Worm (Caenorhabditis elegans) whole organism, young adult: ENCODE results near the gene ztf-8.

Source experiments
- D2030.7 ChIP-seq: fragments of 200-800 bp; sonication (Bioruptor generic); IDR thresholded peaks from 2 replicates; pipeline ENCODE4 v1.3.6; 2022; ENCODE audit warnings: missing genetic modification reagents, missing genetic modification characterization, missing compliant biosample characterization
- F22D6.2 ChIP-seq: sonication (generic microtip); optimal IDR thresholded peaks from 2 replicates; lab custom pipeline; 2016; ENCODE audit warnings: mild to moderate bottlenecking, missing genetic modification characterization, missing compliant biosample characterization
- F33H1.4 ChIP-seq: fragments of 200-800 bp; sonication (Bioruptor generic); IDR thresholded peaks from 2 replicates; pipeline ENCODE4 v1.3.6; 2022; ENCODE audit warnings: missing genetic modification reagents, missing genetic modification characterization, missing compliant biosample characterization
- F52B5.7 ChIP-seq: sonication (generic microtip); optimal IDR thresholded peaks from 2 replicates; lab custom pipeline; 2016; ENCODE audit warnings: mild to moderate bottlenecking, missing genetic modification characterization, missing compliant biosample characterization
- K11D2.4 ChIP-seq: fragments of 200-800 bp; sonication (Bioruptor generic); IDR thresholded peaks from 2 replicates; pipeline ENCODE4 v1.3.6; 2022; ENCODE audit warnings: missing genetic modification reagents, missing genetic modification characterization, missing compliant biosample characterization
- K12H6.12 ChIP-seq: fragments of 200-800 bp; sonication (Bioruptor generic); optimal IDR thresholded peaks from 2 replicates; lab custom pipeline; 2018; ENCODE audit warnings: mild to moderate bottlenecking, missing genetic modification characterization, missing compliant biosample characterization
- T26A5.8 ChIP-seq: sonication (generic microtip); optimal IDR thresholded peaks from 2 replicates; lab custom pipeline; 2016; ENCODE audit warnings: missing genetic modification characterization, missing compliant biosample characterization
- Y95B8A.8 ChIP-seq: fragments of 200-800 bp; sonication (Bioruptor generic); IDR thresholded peaks from 2 replicates; pipeline ENCODE4 v1.3.6; 2022; ENCODE audit warnings: missing genetic modification reagents, missing genetic modification characterization, missing compliant biosample characterization
- ama-1 ChIP-seq, 3 experiments: fragments of 150-350 bp in 1 of 3; sonication (generic microtip) in 2 of 3; optimal IDR thresholded peaks; 2 replicates each; lab custom pipeline; 2014 to 2018; ENCODE audit warnings: missing biosample characterization in 2 of 3, missing genetic modification characterization in 2 of 3, missing genetic modification reagents in 2 of 3
- athp-1 ChIP-seq: sonication (generic microtip); optimal IDR thresholded peaks from 2 replicates; lab custom pipeline; 2017; ENCODE audit warnings: mild to moderate bottlenecking, missing genetic modification characterization, missing compliant biosample characterization
- cebp-1 ChIP-seq, 2 experiments: fragments of 200-800 bp in 1 of 2; sonication (Bioruptor generic) in 1 of 2; sonication (generic microtip) in 1 of 2; IDR thresholded peaks in 1 of 2; optimal IDR thresholded peaks in 1 of 2; 2 replicates each; pipeline versions ENCODE4 v1.3.6 to Lab custom; 2017 to 2022; ENCODE audit warnings: missing compliant biosample characterization in 2 of 2, missing genetic modification characterization in 2 of 2, mild to moderate bottlenecking in 1 of 2, missing genetic modification reagents in 1 of 2, moderate library complexity in 1 of 2
- ceh-40 ChIP-seq: fragments of 200-800 bp; sonication (Bioruptor generic); IDR thresholded peaks from 2 replicates; pipeline ENCODE4 v1.3.6; 2022; ENCODE audit warnings: missing genetic modification characterization, missing compliant biosample characterization
- ceh-58 ChIP-seq: fragments of 200-800 bp; sonication (Bioruptor generic); IDR thresholded peaks from 2 replicates; pipeline ENCODE4 v1.3.6; 2022; ENCODE audit warnings: missing genetic modification characterization, missing compliant biosample characterization
- ceh-79 ChIP-seq: sonication (generic microtip); optimal IDR thresholded peaks from 2 replicates; lab custom pipeline; 2017; ENCODE audit warnings: mild to moderate bottlenecking, missing genetic modification characterization, missing compliant biosample characterization
- ceh-91 ChIP-seq: fragments of 200-800 bp; sonication (Bioruptor generic); IDR thresholded peaks from 2 replicates; pipeline ENCODE4 v1.3.6; 2022; ENCODE audit warnings: missing genetic modification reagents, missing genetic modification characterization, missing compliant biosample characterization
- die-1 ChIP-seq: sonication (generic microtip); optimal IDR thresholded peaks from 2 replicates; lab custom pipeline; 2016; ENCODE audit warnings: missing genotype, mild to moderate bottlenecking, missing genetic modification characterization, missing compliant biosample characterization
- dpl-1 ChIP-seq: fragments of 150-350 bp; optimal IDR thresholded peaks from 2 replicates; lab custom pipeline; 2014; ENCODE audit warnings: missing biosample characterization, missing genetic modification reagents, missing genetic modification characterization
- efl-1 ChIP-seq: fragments of 150-350 bp; optimal IDR thresholded peaks from 2 replicates; lab custom pipeline; 2014; ENCODE audit warnings: missing biosample characterization, missing genetic modification reagents, missing genetic modification characterization
- hsf-1 ChIP-seq: fragments of 200-800 bp; sonication (Bioruptor generic); IDR thresholded peaks from 2 replicates; pipeline ENCODE4 v1.3.6; 2022; ENCODE audit warnings: missing genetic modification reagents, missing genetic modification characterization, missing compliant biosample characterization
- let-607 ChIP-seq, 2 experiments: fragments of 200-800 bp in 1 of 2; sonication (Bioruptor generic) in 1 of 2; sonication (generic microtip) in 1 of 2; optimal IDR thresholded peaks; 2 replicates each; lab custom pipeline; 2016 to 2018; ENCODE audit warnings: mild to moderate bottlenecking in 2 of 2, missing compliant biosample characterization in 2 of 2, missing genetic modification characterization in 2 of 2, moderate library complexity in 2 of 2, missing genotype in 1 of 2
- lir-1 ChIP-seq: fragments of 200-800 bp; sonication (Bioruptor generic); conservative IDR thresholded peaks from 2 replicates; pipeline ENCODE4 v1.3.6; 2022; ENCODE audit warnings: missing genetic modification reagents, missing genetic modification characterization, missing compliant biosample characterization
- lsl-1 ChIP-seq: fragments of 200-800 bp; sonication (Bioruptor generic); optimal IDR thresholded peaks from 2 replicates; lab custom pipeline; 2018; ENCODE audit warnings: mild to moderate bottlenecking, missing genetic modification characterization, moderate library complexity, missing compliant biosample characterization
- madf-6 ChIP-seq: fragments of 200-800 bp; sonication (Bioruptor generic); IDR thresholded peaks from 2 replicates; pipeline ENCODE4 v1.3.6; 2022; ENCODE audit warnings: missing genetic modification reagents, missing genetic modification characterization, missing compliant biosample characterization
- madf-8 ChIP-seq: fragments of 200-800 bp; sonication (Bioruptor generic); conservative IDR thresholded peaks from 2 replicates; pipeline ENCODE4 v1.3.6; 2022; ENCODE audit warnings: missing genetic modification reagents, missing genetic modification characterization, missing compliant biosample characterization
- mcd-1 ChIP-seq: fragments of 200-800 bp; sonication (Bioruptor generic); IDR thresholded peaks from 2 replicates; pipeline ENCODE4 v1.3.6; 2022; ENCODE audit warnings: missing genetic modification reagents, missing genetic modification characterization, missing compliant biosample characterization
- nfya-1 ChIP-seq: sonication (generic microtip); optimal IDR thresholded peaks from 2 replicates; lab custom pipeline; 2017; ENCODE audit warnings: antibody characterized with exemption, missing compliant biosample characterization, missing genetic modification characterization, borderline replicate concordance; ENCODE audit not compliant: insufficient read depth
- nhr-80 ChIP-seq: sonication (generic microtip); optimal IDR thresholded peaks from 2 replicates; lab custom pipeline; 2016; ENCODE audit warnings: missing genetic modification characterization, missing compliant biosample characterization
- sea-2 ChIP-seq: fragments of 200-800 bp; sonication (Bioruptor generic); IDR thresholded peaks from 2 replicates; pipeline ENCODE4 v1.3.6; 2022; ENCODE audit warnings: missing genetic modification characterization, missing compliant biosample characterization
- snpc-1.1 ChIP-seq: sonication (generic microtip); optimal IDR thresholded peaks from 2 replicates; lab custom pipeline; 2017; ENCODE audit warnings: missing genetic modification characterization, mild to moderate bottlenecking, missing compliant biosample characterization, antibody characterized with exemption, moderate library complexity, missing genotype, missing genetic modification reagents; ENCODE audit not compliant: insufficient read depth
- snpc-1.3 ChIP-seq: sonication (generic microtip); optimal IDR thresholded peaks from 2 replicates; lab custom pipeline; 2017; ENCODE audit warnings: missing genetic modification characterization, mild to moderate bottlenecking, missing compliant biosample characterization, antibody characterized with exemption, moderate library complexity, missing genotype, missing genetic modification reagents; ENCODE audit not compliant: insufficient read depth
- sptf-2 ChIP-seq: fragments of 200-800 bp; sonication (Bioruptor generic); optimal IDR thresholded peaks from 2 replicates; lab custom pipeline; 2018; ENCODE audit warnings: mild to moderate bottlenecking, missing genetic modification characterization, missing compliant biosample characterization
- tbp1 ChIP-seq: fragments of 200-800 bp; sonication (Bioruptor generic); optimal IDR thresholded peaks from 2 replicates; lab custom pipeline; 2018; ENCODE audit warnings: mild to moderate bottlenecking, missing genetic modification characterization, missing compliant biosample characterization
- tbx-9 ChIP-seq: sonication (generic microtip); optimal IDR thresholded peaks from 2 replicates; lab custom pipeline; 2016; ENCODE audit warnings: borderline replicate concordance, missing genetic modification characterization, inconsistent platforms, missing compliant biosample characterization
- unc-130 ChIP-seq: sonication (generic microtip); optimal IDR thresholded peaks from 2 replicates; lab custom pipeline; 2016; ENCODE audit warnings: missing genetic modification reagents, missing genetic modification characterization, missing compliant biosample characterization
- xnd-1 ChIP-seq: sonication (generic microtip); optimal IDR thresholded peaks from 2 replicates; lab custom pipeline; 2016; ENCODE audit warnings: missing genotype, missing genetic modification reagents, missing genetic modification characterization, missing compliant biosample characterization
- zfh-2 ChIP-seq: fragments of 200-800 bp; sonication (Bioruptor generic); conservative IDR thresholded peaks from 2 replicates; pipeline ENCODE4 v1.3.6; 2022; ENCODE audit warnings: missing genetic modification reagents, missing genetic modification characterization, missing compliant biosample characterization
- zim-3 ChIP-seq: sonication (generic microtip); optimal IDR thresholded peaks from 2 replicates; lab custom pipeline; 2017; ENCODE audit warnings: mild to moderate bottlenecking, missing genetic modification characterization, moderate library complexity, missing compliant biosample characterization
- ztf-25 ChIP-seq: fragments of 200-800 bp; sonication (Bioruptor generic); IDR thresholded peaks from 2 replicates; pipeline ENCODE4 v1.3.6; 2022; ENCODE audit warnings: missing genetic modification reagents, missing genetic modification characterization, missing compliant biosample characterization

Gene ztf-8

ce11 chrIII:5321661-5322060 lies 48.4 kb upstream of the ztf-8 start, which contains the start of gene F52C9.3 (continued):
- TF ChIP-seq F52B5.7 (tag; lab: Kevin White, UChicago): no peak

- TF ChIP-seq cebp-1 (GFP tag; IDR thresholded peaks at IDR 0.05; lab: Robert Waterston, UW) (no peak), cebp-1 (tag; optimal IDR thresholded peaks at IDR 0.05; lab: Kevin White, UChicago) (peak; percentile 17), ceh-58 (GFP tag; lab: Robert Waterston, UW) (no peak), nhr-80 (tag; lab: Kevin White, UChicago) (peak; percentile 8)
These were observed 45.3 kb upstream of the ztf-8 start for ce11 chrIII:5318610-5319009.

ce11 chrIII:5310940-5311339 lies 37.7 kb upstream of the ztf-8 start, which contains the start of gene pqe-1:
Gene pqe-1 (plus strand): TSS chrIII:5311240.
- TF ChIP-seq F22D6.2 (no peak), F33H1.4 (GFP tag; lab: Robert Waterston, UW) (no peak), hsf-1 (no peak), sea-2 (GFP tag; lab: Robert Waterston, UW) (no peak), nfya-1 (tag; lab: Kevin White, UChicago) (no peak), madf-6 (GFP tag; lab: Robert Waterston, UW) (no peak), ceh-79 (tag; lab: Kevin White, UChicago) (no peak), T26A5.8 (tag; lab: Kevin White, UChicago) (no peak), madf-8 (GFP tag; lab: Robert Waterston, UW) (no peak), athp-1 (tag; lab: Kevin White, UChicago) (no peak), let-607 (tag; optimal IDR thresholded peaks at IDR 0.05; lab: Kevin White, UChicago) (no peak), lsl-1 (GFP tag; lab: Kevin White, UChicago) (no peak), ceh-91 (GFP tag; lab: Robert Waterston, UW) (no peak), ceh-40 (GFP tag; lab: Robert Waterston, UW) (no peak), snpc-1.3 (tag; lab: Kevin White, UChicago) (no peak), Y95B8A.8 (GFP tag; lab: Robert Waterston, UW) (no peak)

DNA sequence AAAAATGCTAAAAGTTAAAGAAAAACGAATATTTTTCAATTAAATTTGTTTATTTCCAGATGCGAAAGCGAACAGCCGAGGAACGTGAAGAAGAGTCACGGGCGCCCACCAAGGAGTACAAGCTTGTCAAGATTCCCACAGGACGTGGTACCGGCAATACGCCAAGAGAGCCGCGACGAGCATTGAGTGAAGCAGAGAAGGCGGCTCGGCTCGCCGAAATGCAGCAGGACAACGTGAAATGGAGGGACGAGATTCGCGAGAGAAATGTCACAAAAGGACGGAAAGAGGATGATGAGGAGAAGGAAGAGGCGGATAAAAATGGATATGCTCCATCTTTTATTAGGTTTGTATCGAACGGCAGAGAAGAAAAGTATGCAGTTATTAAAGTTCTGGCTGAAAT lies 37.1 kb upstream of the ztf-8 start:
- TF ChIP-seq madf-8 (GFP tag; lab: Robert Waterston, UW) (no peak), K11D2.4 (GFP tag; lab: Robert Waterston, UW) (0 out of 2 replicates have a peak, but pooled peaks have one; percentile 34), zfh-2 (GFP tag; lab: Robert Waterston, UW) (peak; percentile 63), zim-3 (tag; lab: Kevin White, UChicago) (peak; percentile 4)

DNA sequence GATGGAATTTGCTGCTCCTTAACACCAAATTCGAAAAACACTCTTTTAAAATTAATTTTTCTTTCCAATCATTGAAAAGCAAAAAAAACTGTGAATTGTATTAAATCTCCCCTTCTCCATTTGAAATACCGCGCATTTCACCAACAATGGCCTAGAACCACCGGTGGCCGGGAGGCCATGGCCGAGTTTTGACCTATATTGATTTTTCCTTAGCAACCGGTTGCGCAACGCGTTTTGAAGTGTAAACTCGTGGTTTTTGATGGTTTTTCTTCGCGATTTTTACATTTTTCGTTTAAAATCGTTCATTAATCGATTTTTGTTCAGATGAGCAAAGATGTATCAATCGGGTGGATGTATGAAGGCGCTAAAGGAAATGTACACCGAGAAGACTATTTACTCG lies 35.0 kb upstream of the ztf-8 start, which contains the start of gene mog-3:
Gene mog-3 (plus strand): TSS at position 319 of the 400 bp plus-strand sequence.
- TF ChIP-seq die-1 (no peak), ztf-25 (0 out of 2 replicates have a peak, but pooled peaks have one; percentile 39), dpl-1 (GFP tag; lab: Kevin White, UChicago) (peak; percentile 55), unc-130 (GFP tag; lab: Kevin White, UChicago) (peak; percentile 75), snpc-1.1 (tag; lab: Kevin White, UChicago) (no peak), ama-1 (optimal IDR thresholded peaks at IDR 0.05; lab: Kevin White, UChicago) (no peak), ama-1 (GFP tag; optimal IDR thresholded peaks at IDR 0.05; lab: Kevin White, UChicago) (no peak), madf-8 (GFP tag; lab: Robert Waterston, UW) (no peak), cebp-1 (GFP tag; IDR thresholded peaks at IDR 0.05; lab: Robert Waterston, UW) (no peak), cebp-1 (tag; optimal IDR thresholded peaks at IDR 0.05; lab: Kevin White, UChicago) (peak; percentile 77), K12H6.12 (tag; lab: Kevin White, UChicago) (peak; percentile 41), sptf-2 (GFP tag; lab: Kevin White, UChicago) (peak; percentile 66), F33H1.4 (GFP tag; lab: Robert Waterston, UW) (peak; percentile 24; the same call in 1 of the 2 replicates), athp-1 (tag; lab: Kevin White, UChicago) (peak; percentile 56), D2030.7 (GFP tag; lab: Robert Waterston, UW) (peak; percentile 55), tbx-9 (tag; lab: Kevin White, UChicago) (no peak), xnd-1 (tag; lab: Kevin White, UChicago) (no peak), madf-6 (GFP tag; lab: Robert Waterston, UW) (peak; percentile 37; the same call in 1 of the 2 replicates), efl-1 (GFP tag; lab: Kevin White, UChicago) (peak; percentile 63), lir-1 (GFP tag; lab: Robert Waterston, UW) (peak; percentile 59; the same call in 1 of the 2 replicates), tbp1 (GFP tag; lab: Kevin White, UChicago) (peak; percentile 38), mcd-1 (0 out of 2 replicates have a peak, but pooled peaks have one; percentile 26), lsl-1 (GFP tag; lab: Kevin White, UChicago) (peak; percentile 38)
